Fruit fly (Drosophila melanogaster): ENCODE data around the gene GstD3.
A peak's percentile ranks its signal among the peaks of the same experiment; 100 is the strongest.

Gene GstD3

dm6 chr3R:12356044-12356443 lies 16.8 kb upstream of the GstD3 start, which contains the start of gene MBD-R2 (continued):
- TF ChIP-seq Atf-2 (GFP tag; optimal IDR thresholded peaks at IDR 0.05) (no peak), CG17361 (GFP tag; IDR thresholded peaks at IDR 0.05) (0 out of 3 replicates have a peak, but pooled peaks have one; percentile 26), Ssrp (tag; optimal IDR thresholded peaks at IDR 0.05) (no peak), CG18619 (GFP tag; optimal IDR thresholded peaks at IDR 0.05) (no peak), CG12219 (GFP tag; optimal IDR thresholded peaks at IDR 0.05) (no peak), CG13775 (GFP tag; optimal IDR thresholded peaks at IDR 0.05) (no peak), CG14441 (GFP tag; IDR thresholded peaks at IDR 0.05) (no peak), Dek (tag; optimal IDR thresholded peaks at IDR 0.05) (peak; percentile 30), CG17612 (GFP tag; IDR thresholded peaks at IDR 0.05) (no peak), CG17802 (tag; optimal IDR thresholded peaks at IDR 0.05) (no peak), bigmax (GFP tag; optimal IDR thresholded peaks at IDR 0.05) (no peak), twi (tag; optimal IDR thresholded peaks at IDR 0.05) (no peak), da (GFP tag; optimal IDR thresholded peaks at IDR 0.05) (no peak), CG16779 (GFP tag; IDR thresholded peaks at IDR 0.05) (no peak), br (optimal IDR thresholded peaks at IDR 0.05) (no peak), YL-1 (GFP tag; optimal IDR thresholded peaks at IDR 0.05) (peak; percentile 87), CG3995 (GFP tag; optimal IDR thresholded peaks at IDR 0.05) (no peak), ash1 (GFP tag; optimal IDR thresholded peaks at IDR 0.05) (no peak), CG12104 (GFP tag; optimal IDR thresholded peaks at IDR 0.05) (no peak), run (tag; optimal IDR thresholded peaks at IDR 0.05) (no peak), Lpt (GFP tag; optimal IDR thresholded peaks at IDR 0.05) (no peak), CG32772 (GFP tag; IDR thresholded peaks at IDR 0.05) (no peak), Usf (GFP tag; optimal IDR thresholded peaks at IDR 0.05) (no peak), CG11723 (GFP tag; optimal IDR thresholded peaks at IDR 0.05) (no peak), Dp (GFP tag; optimal IDR thresholded peaks at IDR 0.05) (peak; percentile 67), CG1529 (GFP tag; optimal IDR thresholded peaks at IDR 0.05) (no peak), cas (GFP tag; IDR thresholded peaks at IDR 0.05) (no peak), CG14965 (GFP tag; optimal IDR thresholded peaks at IDR 0.05; ENCODE audit: borderline replicate concordance) (no peak), Asciz (GFP tag; optimal IDR thresholded peaks at IDR 0.05) (no peak), CG10209 (GFP tag; optimal IDR thresholded peaks at IDR 0.05) (no peak), HmgD (GFP tag; optimal IDR thresholded peaks at IDR 0.05) (no peak), zen (tag; optimal IDR thresholded peaks at IDR 0.05) (no peak), CG2202 (tag; optimal IDR thresholded peaks at IDR 0.05) (no peak), unc-4 (GFP tag; IDR thresholded peaks at IDR 0.05; ENCODE audit: partially characterized antibody) (peak; percentile 80), tgo (GFP tag; IDR thresholded peaks at IDR 0.05) (no peak), dpn (GFP tag; optimal IDR thresholded peaks at IDR 0.05) (no peak), jumu (GFP tag; optimal IDR thresholded peaks at IDR 0.05) (no peak), CG42726 (GFP tag; IDR thresholded peaks at IDR 0.05; ENCODE audit: partially characterized antibody) (no peak), amos (GFP tag; IDR thresholded peaks at IDR 0.05; ENCODE audit: partially characterized antibody) (peak; percentile 75), CG13296 (GFP tag; optimal IDR thresholded peaks at IDR 0.05) (no peak), pros (GFP tag; optimal IDR thresholded peaks at IDR 0.05) (no peak), CG6791 (GFP tag; IDR thresholded peaks at IDR 0.05; ENCODE audit: partially characterized antibody) (0 out of 3 replicates have a peak, but pooled peaks have one; percentile 34), nerfin-1 (tag; optimal IDR thresholded peaks at IDR 0.05) (no peak), Hr51 (GFP tag; optimal IDR thresholded peaks at IDR 0.05) (peak in 1 of 2 experiments; percentile 3), Six4 (GFP tag; optimal IDR thresholded peaks at IDR 0.05) (no peak), pnt (GFP tag; optimal IDR thresholded peaks at IDR 0.05) (no peak), lbe (GFP tag; optimal IDR thresholded peaks at IDR 0.05) (peak; percentile 9), HmgZ (tag; optimal IDR thresholded peaks at IDR 0.05) (peak; percentile 47), CG30020 (tag; optimal IDR thresholded peaks at IDR 0.05) (no peak), toy (GFP tag; IDR thresholded peaks at IDR 0.05) (no peak), CG30431 (GFP tag; optimal IDR thresholded peaks at IDR 0.05) (no peak), Hr39 (optimal IDR thresholded peaks at IDR 0.05) (no peak)
